Worm (Caenorhabditis elegans) whole organism, young adult: Measurements from ENCODE around the gene F46C3.2.
A peak's percentile ranks its signal among the peaks of the same experiment; 100 is the strongest.

Experiments used
- B0019.2 ChIP-seq: fragments of 200-800 bp; sonication (Bioruptor generic); conservative IDR thresholded peaks from 2 replicates; pipeline ENCODE4 v1.3.6; 2022; ENCODE audit warnings: missing genetic modification reagents, missing genetic modification characterization, missing compliant biosample characterization
- B0261.1 ChIP-seq: sonication (generic microtip); optimal IDR thresholded peaks from 2 replicates; lab custom pipeline; 2016; ENCODE audit warnings: mild to moderate bottlenecking, missing genetic modification characterization, moderate library complexity, missing compliant biosample characterization
- B0336.3 ChIP-seq: fragments of 200-800 bp; sonication (Bioruptor generic); IDR thresholded peaks from 2 replicates; pipeline ENCODE4 v1.3.6; 2022; ENCODE audit warnings: missing genetic modification characterization, missing compliant biosample characterization
- C17E4.6 ChIP-seq: fragments of 200-800 bp; sonication (Bioruptor generic); IDR thresholded peaks from 2 replicates; pipeline ENCODE4 v1.3.6; 2022; ENCODE audit warnings: missing genetic modification reagents, missing genetic modification characterization, missing compliant biosample characterization
- D2030.7 ChIP-seq: fragments of 200-800 bp; sonication (Bioruptor generic); IDR thresholded peaks from 2 replicates; pipeline ENCODE4 v1.3.6; 2022; ENCODE audit warnings: missing genetic modification reagents, missing genetic modification characterization, missing compliant biosample characterization
- F49E8.2 ChIP-seq: sonication (generic microtip); optimal IDR thresholded peaks from 3 replicates; lab custom pipeline; 2017; ENCODE audit warnings: missing genetic modification characterization, mild to moderate bottlenecking, missing compliant biosample characterization, antibody characterized with exemption, moderate library complexity; ENCODE audit not compliant: insufficient read depth
- T26A5.8 ChIP-seq: sonication (generic microtip); optimal IDR thresholded peaks from 2 replicates; lab custom pipeline; 2016; ENCODE audit warnings: missing genetic modification characterization, missing compliant biosample characterization
- ZK185.1 ChIP-seq: sonication (generic microtip); optimal IDR thresholded peaks from 2 replicates; lab custom pipeline; 2016; ENCODE audit warnings: mild to moderate bottlenecking, missing genetic modification characterization, missing compliant biosample characterization; ENCODE audit not compliant: poor library complexity, severe bottlenecking
- ama-1 ChIP-seq, 3 experiments: fragments of 150-350 bp in 1 of 3; sonication (generic microtip) in 2 of 3; optimal IDR thresholded peaks; 2 replicates each; lab custom pipeline; 2014 to 2018; ENCODE audit warnings: missing biosample characterization in 2 of 3, missing genetic modification characterization in 2 of 3, missing genetic modification reagents in 2 of 3
- atf-7 ChIP-seq: sonication (generic microtip); optimal IDR thresholded peaks from 2 replicates; lab custom pipeline; 2017; ENCODE audit warnings: mild to moderate bottlenecking, missing genetic modification characterization, missing compliant biosample characterization
- bed-2 ChIP-seq: fragments of 200-800 bp; sonication (Bioruptor generic); IDR thresholded peaks from 2 replicates; pipeline ENCODE4 v1.3.6; 2022; ENCODE audit warnings: missing genetic modification reagents, missing genetic modification characterization, missing compliant biosample characterization
- ceh-58 ChIP-seq: fragments of 200-800 bp; sonication (Bioruptor generic); IDR thresholded peaks from 2 replicates; pipeline ENCODE4 v1.3.6; 2022; ENCODE audit warnings: missing genetic modification characterization, missing compliant biosample characterization
- die-1 ChIP-seq: sonication (generic microtip); optimal IDR thresholded peaks from 2 replicates; lab custom pipeline; 2016; ENCODE audit warnings: missing genotype, mild to moderate bottlenecking, missing genetic modification characterization, missing compliant biosample characterization
- dox-1 ChIP-seq: fragments of 200-800 bp; sonication (Bioruptor generic); IDR thresholded peaks from 2 replicates; pipeline ENCODE4 v1.3.6; 2022; ENCODE audit warnings: missing genetic modification reagents, missing genetic modification characterization, missing compliant biosample characterization
- dpl-1 ChIP-seq: fragments of 150-350 bp; optimal IDR thresholded peaks from 2 replicates; lab custom pipeline; 2014; ENCODE audit warnings: missing biosample characterization, missing genetic modification reagents, missing genetic modification characterization
- ets-4 ChIP-seq: fragments of 200-800 bp; sonication (Bioruptor generic); optimal IDR thresholded peaks from 2 replicates; lab custom pipeline; 2018; ENCODE audit warnings: mild to moderate bottlenecking, missing genetic modification characterization, missing compliant biosample characterization
- fkh-3 ChIP-seq: sonication (generic microtip); optimal IDR thresholded peaks from 2 replicates; lab custom pipeline; 2016; ENCODE audit warnings: mild to moderate bottlenecking, missing genetic modification characterization, missing compliant biosample characterization
- hsf-1 ChIP-seq: fragments of 200-800 bp; sonication (Bioruptor generic); IDR thresholded peaks from 2 replicates; pipeline ENCODE4 v1.3.6; 2022; ENCODE audit warnings: missing genetic modification reagents, missing genetic modification characterization, missing compliant biosample characterization
- lin-35 ChIP-seq, 3 experiments: fragments of 150-350 bp in 2 of 3; sonication (generic microtip) in 1 of 3; optimal IDR thresholded peaks; 2 replicates each; lab custom pipeline; 2014 to 2018; ENCODE audit warnings: missing biosample characterization in 3 of 3, missing genetic modification characterization in 3 of 3, missing genetic modification reagents in 3 of 3
- lin-40 ChIP-seq: sonication (generic microtip); optimal IDR thresholded peaks from 2 replicates; lab custom pipeline; 2016; ENCODE audit warnings: missing genetic modification characterization, mild to moderate bottlenecking, missing compliant biosample characterization, missing genotype, missing genetic modification reagents
- lir-1 ChIP-seq: fragments of 200-800 bp; sonication (Bioruptor generic); conservative IDR thresholded peaks from 2 replicates; pipeline ENCODE4 v1.3.6; 2022; ENCODE audit warnings: missing genetic modification reagents, missing genetic modification characterization, missing compliant biosample characterization
- lsl-1 ChIP-seq: fragments of 200-800 bp; sonication (Bioruptor generic); optimal IDR thresholded peaks from 2 replicates; lab custom pipeline; 2018; ENCODE audit warnings: mild to moderate bottlenecking, missing genetic modification characterization, moderate library complexity, missing compliant biosample characterization
- madf-10 ChIP-seq: sonication (generic microtip); optimal IDR thresholded peaks from 2 replicates; lab custom pipeline; 2016; ENCODE audit warnings: mild to moderate bottlenecking, missing genetic modification characterization, missing compliant biosample characterization
- madf-3 ChIP-seq: fragments of 200-800 bp; sonication (Bioruptor generic); IDR thresholded peaks from 2 replicates; pipeline ENCODE4 v1.3.6; 2022; ENCODE audit warnings: missing genetic modification reagents, missing genetic modification characterization, missing compliant biosample characterization
- madf-6 ChIP-seq: fragments of 200-800 bp; sonication (Bioruptor generic); IDR thresholded peaks from 2 replicates; pipeline ENCODE4 v1.3.6; 2022; ENCODE audit warnings: missing genetic modification reagents, missing genetic modification characterization, missing compliant biosample characterization
- mel-28 ChIP-seq: sonication (generic microtip); optimal IDR thresholded peaks from 2 replicates; lab custom pipeline; 2016; ENCODE audit warnings: borderline replicate concordance, mild to moderate bottlenecking, missing genetic modification characterization, missing compliant biosample characterization
- nfya-1 ChIP-seq: sonication (generic microtip); optimal IDR thresholded peaks from 2 replicates; lab custom pipeline; 2017; ENCODE audit warnings: antibody characterized with exemption, missing compliant biosample characterization, missing genetic modification characterization, borderline replicate concordance; ENCODE audit not compliant: insufficient read depth
- nhr-179 ChIP-seq: sonication (generic microtip); optimal IDR thresholded peaks from 2 replicates; lab custom pipeline; 2016; ENCODE audit warnings: mild to moderate bottlenecking, missing genetic modification characterization, missing compliant biosample characterization
- nhr-80 ChIP-seq: sonication (generic microtip); optimal IDR thresholded peaks from 2 replicates; lab custom pipeline; 2016; ENCODE audit warnings: missing genetic modification characterization, missing compliant biosample characterization
- pha-4 ChIP-seq: fragments of 150-350 bp; sonication (generic microtip); optimal IDR thresholded peaks from 2 replicates; lab custom pipeline; 2014; ENCODE audit warnings: missing biosample characterization, missing genetic modification reagents, missing genetic modification characterization
- rec-8 ChIP-seq, 2 experiments: sonication (generic microtip); optimal IDR thresholded peaks; 2 replicates each; lab custom pipeline; 2016; ENCODE audit warnings: mild to moderate bottlenecking in 2 of 2, missing genetic modification characterization in 2 of 2, missing genetic modification reagents in 2 of 2, missing genotype in 2 of 2, missing biosample characterization in 1 of 2, missing compliant biosample characterization in 1 of 2, moderate library complexity in 1 of 2
- repo-1 ChIP-seq: sonication (generic microtip); optimal IDR thresholded peaks from 2 replicates; lab custom pipeline; 2017; ENCODE audit warnings: mild to moderate bottlenecking, missing genetic modification characterization, missing compliant biosample characterization
- sea-2 ChIP-seq: fragments of 200-800 bp; sonication (Bioruptor generic); IDR thresholded peaks from 2 replicates; pipeline ENCODE4 v1.3.6; 2022; ENCODE audit warnings: missing genetic modification characterization, missing compliant biosample characterization
- snpc-3.4 ChIP-seq: sonication (generic microtip); optimal IDR thresholded peaks from 2 replicates; lab custom pipeline; 2017; ENCODE audit warnings: missing genetic modification characterization, mild to moderate bottlenecking, missing compliant biosample characterization, antibody characterized with exemption, moderate library complexity, missing genotype, missing genetic modification reagents
- snpc-4 ChIP-seq, 5 experiments: fragments of 150-350 bp in 1 of 5; sonication (generic microtip) in 4 of 5; optimal IDR thresholded peaks; 2 replicates each; lab custom pipeline; 2014 to 2018; ENCODE audit warnings: missing genetic modification characterization in 5 of 5, missing biosample characterization in 3 of 5, antibody characterized with exemption in 2 of 5, mild to moderate bottlenecking in 2 of 5, missing compliant biosample characterization in 2 of 5, missing genotype in 2 of 5, moderate library complexity in 2 of 5, missing genetic modification reagents in 1 of 5
- sptf-2 ChIP-seq: fragments of 200-800 bp; sonication (Bioruptor generic); optimal IDR thresholded peaks from 2 replicates; lab custom pipeline; 2018; ENCODE audit warnings: mild to moderate bottlenecking, missing genetic modification characterization, missing compliant biosample characterization
- unc-130 ChIP-seq: sonication (generic microtip); optimal IDR thresholded peaks from 2 replicates; lab custom pipeline; 2016; ENCODE audit warnings: missing genetic modification reagents, missing genetic modification characterization, missing compliant biosample characterization
- unc-62 ChIP-seq: fragments of 150-350 bp; optimal IDR thresholded peaks from 2 replicates; lab custom pipeline; 2014; ENCODE audit warnings: missing biosample characterization, missing genetic modification reagents, missing genetic modification characterization
- xnd-1 ChIP-seq: sonication (generic microtip); optimal IDR thresholded peaks from 2 replicates; lab custom pipeline; 2016; ENCODE audit warnings: missing genotype, missing genetic modification reagents, missing genetic modification characterization, missing compliant biosample characterization
- zim-3 ChIP-seq: sonication (generic microtip); optimal IDR thresholded peaks from 2 replicates; lab custom pipeline; 2017; ENCODE audit warnings: mild to moderate bottlenecking, missing genetic modification characterization, moderate library complexity, missing compliant biosample characterization
- ztf-22 ChIP-seq: fragments of 200-800 bp; sonication (Bioruptor generic); optimal IDR thresholded peaks from 2 replicates; lab custom pipeline; 2018; ENCODE audit warnings: mild to moderate bottlenecking, missing genetic modification characterization, moderate library complexity, missing compliant biosample characterization
- ztf-3 ChIP-seq: fragments of 200-800 bp; sonication (Bioruptor generic); optimal IDR thresholded peaks from 2 replicates; lab custom pipeline; 2018; ENCODE audit warnings: mild to moderate bottlenecking, missing genetic modification characterization, missing compliant biosample characterization

Gene F46C3.2

ce11 chrX:11414837-11415550 is 3.6 kb downstream of the F46C3.2 start, which contains the start of gene pek-1 (continued):
- TF ChIP-seq repo-1 (tag; lab: Kevin White, UChicago) (no peak), nhr-80 (tag; lab: Kevin White, UChicago) (peak; percentile 54)
- TF ChIP-seq, all 124 proteins: peak for 12

ce11 chrX:11411675-11412074 is 6.9 kb downstream of the F46C3.2 start:
- TF ChIP-seq sea-2 (GFP tag; lab: Robert Waterston, UW) (no peak), die-1 (tag; lab: Kevin White, UChicago) (no peak), bed-2 (GFP tag; lab: Robert Waterston, UW) (no peak), nfya-1 (no peak), D2030.7 (GFP tag; lab: Robert Waterston, UW) (no peak), B0261.1 (tag; lab: Kevin White, UChicago) (no peak), lsl-1 (no peak), unc-130 (GFP tag; lab: Kevin White, UChicago) (no peak), hsf-1 (GFP tag; lab: Robert Waterston, UW) (no peak), madf-10 (no peak), dox-1 (GFP tag; lab: Robert Waterston, UW) (no peak), madf-6 (GFP tag; lab: Robert Waterston, UW) (no peak), ets-4 (GFP tag; lab: Kevin White, UChicago) (no peak), B0019.2 (no peak), mel-28 (tag; lab: Kevin White, UChicago) (no peak)

ce11 chrX:11409457-11409856 is 9.1 kb downstream of the F46C3.2 start:
- TF ChIP-seq xnd-1 (tag; lab: Kevin White, UChicago) (no peak), B0336.3 (GFP tag; lab: Robert Waterston, UW) (peak; percentile 28; the same call in 1 of the 2 replicates), madf-10 (no peak), sptf-2 (GFP tag; lab: Kevin White, UChicago) (no peak), lsl-1 (no peak), lir-1 (GFP tag; lab: Robert Waterston, UW) (no peak), ZK185.1 (peak; percentile 48), unc-130 (GFP tag; lab: Kevin White, UChicago) (no peak), madf-3 (no peak), lin-35 (GFP tag; optimal IDR thresholded peaks at IDR 0.05; lab: Kevin White, UChicago) (no peak), bed-2 (GFP tag; lab: Robert Waterston, UW) (no peak), nhr-80 (tag; lab: Kevin White, UChicago) (peak; percentile 46), dpl-1 (GFP tag; lab: Kevin White, UChicago) (no peak), snpc-4 (GFP tag; optimal IDR thresholded peaks at IDR 0.05; lab: Kevin White, UChicago) (no peak), snpc-4 (tag; optimal IDR thresholded peaks at IDR 0.05; lab: Kevin White, UChicago) (no peak), mel-28 (tag; lab: Kevin White, UChicago) (no peak), ztf-3 (GFP tag; lab: Kevin White, UChicago) (no peak), pha-4 (peak; percentile 20), lin-40 (tag; lab: Kevin White, UChicago) (no peak), C17E4.6 (GFP tag; lab: Robert Waterston, UW) (no peak), madf-6 (GFP tag; lab: Robert Waterston, UW) (no peak), unc-62 (no peak), repo-1 (tag; lab: Kevin White, UChicago) (peak; percentile 44), fkh-3 (tag; lab: Kevin White, UChicago) (no peak), ama-1 (optimal IDR thresholded peaks at IDR 0.05; lab: Kevin White, UChicago) (no peak), ama-1 (GFP tag; optimal IDR thresholded peaks at IDR 0.05; lab: Kevin White, UChicago) (no peak), snpc-3.4 (tag; lab: Kevin White, UChicago) (no peak), T26A5.8 (tag; lab: Kevin White, UChicago) (no peak), atf-7 (tag; lab: Kevin White, UChicago) (no peak), F49E8.2 (tag; lab: Kevin White, UChicago) (no peak), zim-3 (tag; lab: Kevin White, UChicago) (no peak), ztf-22 (GFP tag; lab: Kevin White, UChicago) (no peak), nhr-179 (no peak), ceh-58 (GFP tag; lab: Robert Waterston, UW) (no peak), rec-8 (tag; optimal IDR thresholded peaks at IDR 0.05; lab: Kevin White, UChicago) (no peak)
